Worm (Caenorhabditis elegans) whole organism, L2 larva: ENCODE data around the gene C04B4.5.

Experiments
- C34F6.9 ChIP-seq: fragments of 150-350 bp; optimal IDR thresholded peaks from 2 replicates; lab custom pipeline; 2014; ENCODE audit warnings: missing biosample characterization, missing genetic modification characterization
- R02D3.7 ChIP-seq: fragments of 150-350 bp; optimal IDR thresholded peaks from 2 replicates; lab custom pipeline; 2014; ENCODE audit warnings: missing biosample characterization, missing genetic modification characterization
- Y55F3AM.14 ChIP-seq: fragments of 200-800 bp; sonication (Bioruptor generic); optimal IDR thresholded peaks from 2 replicates; lab custom pipeline; 2018; ENCODE audit warnings: mild to moderate bottlenecking, missing genetic modification characterization, missing compliant biosample characterization
- ZK546.5 ChIP-seq: sonication (generic microtip); optimal IDR thresholded peaks from 2 replicates; lab custom pipeline; 2017; ENCODE audit warnings: missing biosample characterization, missing genetic modification characterization
- aly-2 ChIP-seq: fragments of 150-350 bp; optimal IDR thresholded peaks from 2 replicates; lab custom pipeline; 2014; ENCODE audit warnings: missing biosample characterization, missing genetic modification characterization
- ama-1 ChIP-seq: fragments of 150-350 bp; optimal IDR thresholded peaks from 2 replicates; lab custom pipeline; 2018; ENCODE audit warnings: inconsistent platforms
- blmp-1 ChIP-seq: sonication (generic microtip); optimal IDR thresholded peaks from 2 replicates; lab custom pipeline; 2017; ENCODE audit warnings: missing genetic modification characterization, mild to moderate bottlenecking, missing compliant biosample characterization, antibody characterized with exemption, moderate library complexity; ENCODE audit not compliant: insufficient read depth
- ceh-16 ChIP-seq: fragments of 150-350 bp; optimal IDR thresholded peaks from 2 replicates; lab custom pipeline; 2014; ENCODE audit warnings: missing biosample characterization, missing genetic modification characterization
- ceh-82 ChIP-seq: fragments of 150-350 bp; optimal IDR thresholded peaks from 2 replicates; lab custom pipeline; 2014; ENCODE audit warnings: missing biosample characterization, missing genetic modification characterization
- crh-2 ChIP-seq: sonication (generic microtip); optimal IDR thresholded peaks from 2 replicates; lab custom pipeline; 2017; ENCODE audit warnings: missing biosample characterization, missing genetic modification characterization
- dmd-4 ChIP-seq: sonication (generic microtip); optimal IDR thresholded peaks from 2 replicates; lab custom pipeline; 2017; ENCODE audit warnings: missing biosample characterization, missing genetic modification characterization
- egl-27 ChIP-seq: sonication (generic microtip); optimal IDR thresholded peaks from 3 replicates; lab custom pipeline; 2017; ENCODE audit warnings: missing biosample characterization, missing genetic modification reagents, missing genetic modification characterization
- elt-3 ChIP-seq: sonication (generic microtip); optimal IDR thresholded peaks from 2 replicates; lab custom pipeline; 2017; ENCODE audit warnings: missing biosample characterization, missing genetic modification characterization
- gmeb-1 ChIP-seq: fragments of 150-350 bp; optimal IDR thresholded peaks from 2 replicates; lab custom pipeline; 2014; ENCODE audit warnings: missing biosample characterization, missing genetic modification characterization
- lin-11 ChIP-seq: fragments of 150-350 bp; sonication (generic microtip); optimal IDR thresholded peaks from 2 replicates; lab custom pipeline; 2014; ENCODE audit warnings: missing biosample characterization, missing genetic modification characterization, inconsistent platforms, mixed read lengths
- lin-13 ChIP-seq: fragments of 150-350 bp; optimal IDR thresholded peaks from 2 replicates; lab custom pipeline; 2014; ENCODE audit warnings: missing biosample characterization, missing genetic modification reagents, missing genetic modification characterization
- lsy-2 ChIP-seq, 2 experiments: fragments of 150-350 bp in 1 of 2; sonication (generic microtip) in 1 of 2; optimal IDR thresholded peaks; 2 replicates each; lab custom pipeline; 2014 to 2017; ENCODE audit warnings: missing biosample characterization in 2 of 2, missing genetic modification characterization in 2 of 2
- mbf-1 ChIP-seq: sonication (generic microtip); optimal IDR thresholded peaks from 2 replicates; lab custom pipeline; 2017; ENCODE audit warnings: missing biosample characterization, missing genetic modification characterization
- mdl-1 ChIP-seq, 2 experiments: fragments of 150-350 bp in 1 of 2; sonication (generic microtip) in 1 of 2; optimal IDR thresholded peaks; 2 replicates each; lab custom pipeline; 2017; ENCODE audit warnings: missing biosample characterization in 2 of 2, missing genetic modification characterization in 2 of 2
- nhr-10 ChIP-seq: sonication (generic microtip); optimal IDR thresholded peaks from 2 replicates; lab custom pipeline; 2017; ENCODE audit warnings: missing biosample characterization, missing genetic modification characterization
- nhr-11 ChIP-seq: fragments of 150-350 bp; optimal IDR thresholded peaks from 2 replicates; lab custom pipeline; 2014; ENCODE audit warnings: missing biosample characterization, missing genetic modification characterization
- nhr-12 ChIP-seq: fragments of 150-350 bp; optimal IDR thresholded peaks from 2 replicates; lab custom pipeline; 2014; ENCODE audit warnings: missing biosample characterization, missing genetic modification characterization
- nhr-129 ChIP-seq: fragments of 150-350 bp; optimal IDR thresholded peaks from 2 replicates; lab custom pipeline; 2014; ENCODE audit warnings: missing biosample characterization, missing genetic modification characterization
- nhr-23 ChIP-seq: fragments of 150-350 bp; optimal IDR thresholded peaks from 2 replicates; lab custom pipeline; 2014; ENCODE audit warnings: missing biosample characterization, missing genetic modification reagents, missing genetic modification characterization
- nhr-237 ChIP-seq: fragments of 150-350 bp; optimal IDR thresholded peaks from 2 replicates; lab custom pipeline; 2014; ENCODE audit warnings: missing biosample characterization, missing genetic modification characterization
- sem-4 ChIP-seq: fragments of 150-350 bp; optimal IDR thresholded peaks from 2 replicates; lab custom pipeline; 2014; ENCODE audit warnings: missing biosample characterization, missing genetic modification reagents, missing genetic modification characterization
- skn-1 ChIP-seq: sonication (generic microtip); optimal IDR thresholded peaks from 2 replicates; lab custom pipeline; 2017; ENCODE audit warnings: missing biosample characterization, missing genetic modification characterization
- sma-3 ChIP-seq: sonication (generic microtip); optimal IDR thresholded peaks from 2 replicates; lab custom pipeline; 2016; ENCODE audit warnings: missing genetic modification reagents, missing genetic modification characterization, missing compliant biosample characterization
- sma-9 ChIP-seq, 2 experiments: fragments of 150-350 bp in 1 of 2; sonication (generic microtip) in 1 of 2; optimal IDR thresholded peaks; 2 replicates each; lab custom pipeline; 2014 to 2016; ENCODE audit warnings: missing genetic modification characterization in 2 of 2, mild to moderate bottlenecking in 1 of 2, missing biosample characterization in 1 of 2, missing compliant biosample characterization in 1 of 2, missing genetic modification reagents in 1 of 2, moderate library complexity in 1 of 2
- snpc-4 ChIP-seq: fragments of 150-350 bp; optimal IDR thresholded peaks from 2 replicates; lab custom pipeline; 2014; ENCODE audit warnings: missing biosample characterization, missing genetic modification characterization
- unc-55 ChIP-seq: fragments of 150-350 bp; sonication (generic microtip); optimal IDR thresholded peaks from 3 replicates; lab custom pipeline; 2014; ENCODE audit warnings: missing biosample characterization, missing genetic modification reagents, missing genetic modification characterization
- unc-62 ChIP-seq: fragments of 150-350 bp; optimal IDR thresholded peaks from 2 replicates; lab custom pipeline; 2014; ENCODE audit warnings: missing biosample characterization, missing genetic modification reagents, missing genetic modification characterization
- zag-1 ChIP-seq: fragments of 150-350 bp; optimal IDR thresholded peaks from 2 replicates; lab custom pipeline; 2014; ENCODE audit warnings: missing biosample characterization, missing genetic modification characterization
- ztf-1 ChIP-seq: fragments of 200-800 bp; sonication (Bioruptor generic); conservative IDR thresholded peaks from 2 replicates; pipeline ENCODE4 v1.3.6; 2022; ENCODE audit warnings: missing genetic modification characterization, missing compliant biosample characterization
- ztf-11 ChIP-seq: sonication (generic microtip); optimal IDR thresholded peaks from 2 replicates; lab custom pipeline; 2017; ENCODE audit warnings: missing biosample characterization, missing genetic modification characterization
- ztf-4 ChIP-seq: fragments of 150-350 bp; optimal IDR thresholded peaks from 2 replicates; lab custom pipeline; 2014; ENCODE audit warnings: missing biosample characterization, missing genetic modification characterization

The C04B4.5 gene

ce11 chrX:12288254-12288653 lies at the start of gene C04B4.5:
Gene C04B4.5, minus strand, starts transcription at chrX:12288354.
- no peak for TF ChIP-seq zag-1 (tag; lab: Kevin White, UChicago)
- TF ChIP-seq elt-3: no peak
- TF ChIP-seq unc-55 (GFP tag; lab: Kevin White, UChicago): no peak
- TF ChIP-seq R02D3.7 (tag; lab: Kevin White, UChicago): no peak
- no peak for TF ChIP-seq mbf-1 (tag; lab: Kevin White, UChicago)
- TF ChIP-seq egl-27 (tag; lab: Kevin White, UChicago): no peak
- TF ChIP-seq mdl-1 (tag; optimal IDR thresholded peaks at IDR 0.05; lab: Kevin White, UChicago): no peak
- TF ChIP-seq ztf-1 (GFP tag; lab: Robert Waterston, UW): no peak
- no peak for TF ChIP-seq nhr-237 (tag; lab: Kevin White, UChicago)
- no peak for TF ChIP-seq nhr-11
- no peak for TF ChIP-seq unc-62 (GFP tag; lab: Kevin White, UChicago)
- TF ChIP-seq ceh-16 (tag; lab: Kevin White, UChicago): no peak
- no peak for TF ChIP-seq aly-2
- TF ChIP-seq crh-2 (tag; lab: Kevin White, UChicago): no peak
- no peak for TF ChIP-seq nhr-23 (tag; lab: Kevin White, UChicago)
- TF ChIP-seq gmeb-1 (tag; lab: Kevin White, UChicago): no peak
- no peak for TF ChIP-seq skn-1 (tag; lab: Kevin White, UChicago)
- TF ChIP-seq lsy-2 (tag; optimal IDR thresholded peaks at IDR 0.05; lab: Kevin White, UChicago): no peak
- no peak for TF ChIP-seq sma-9 (GFP tag; optimal IDR thresholded peaks at IDR 0.05; lab: Kevin White, UChicago)
- no peak for TF ChIP-seq sma-9 (tag; optimal IDR thresholded peaks at IDR 0.05; lab: Kevin White, UChicago)
- no peak for TF ChIP-seq lin-11 (tag; lab: Kevin White, UChicago)
- TF ChIP-seq, all 48 proteins: peak for 0

- TF ChIP-seq mdl-1 (tag; optimal IDR thresholded peaks at IDR 0.05; lab: Kevin White, UChicago) (no peak), gmeb-1 (tag; lab: Kevin White, UChicago) (no peak), crh-2 (tag; lab: Kevin White, UChicago) (no peak), zag-1 (tag; lab: Kevin White, UChicago) (no peak), nhr-12 (tag; lab: Kevin White, UChicago) (no peak), ceh-16 (tag; lab: Kevin White, UChicago) (no peak), sem-4 (tag; lab: Kevin White, UChicago) (no peak), ztf-11 (tag; lab: Kevin White, UChicago) (no peak), blmp-1 (no peak), dmd-4 (tag; lab: Kevin White, UChicago) (no peak)
Measured at ce11 chrX:12335808-12336207, 47.7 kb upstream of the C04B4.5 start, which contains the start of gene srd-48. Gene srd-48, plus strand, starts transcription at chrX:12336108.

- TF ChIP-seq ceh-82 (tag; lab: Kevin White, UChicago): no peak
- no peak for TF ChIP-seq ztf-4 (tag; lab: Kevin White, UChicago)
- TF ChIP-seq Y55F3AM.14: no peak
- no peak for TF ChIP-seq nhr-11
- TF ChIP-seq unc-55 (GFP tag; lab: Kevin White, UChicago): no peak
- no peak for TF ChIP-seq sma-3 (GFP tag; lab: Kevin White, UChicago)
- TF ChIP-seq blmp-1: no peak
- no peak for TF ChIP-seq ama-1 (lab: Kevin White, UChicago)
- no peak for TF ChIP-seq nhr-129 (tag; lab: Kevin White, UChicago)
- no peak for TF ChIP-seq egl-27 (tag; lab: Kevin White, UChicago)
- no peak for TF ChIP-seq nhr-10 (tag; lab: Kevin White, UChicago)
- TF ChIP-seq lin-13 (GFP tag; lab: Kevin White, UChicago): no peak
- no peak for TF ChIP-seq snpc-4
Measured at ce11 chrX:12333479-12333878, 45.3 kb upstream of the C04B4.5 start, which contains the start of gene srd-47. Gene srd-47, plus strand, starts transcription at chrX:12333642.

ce11 chrX:12331795-12332194 lies 43.6 kb upstream of the C04B4.5 start, which contains the start of gene srd-46:
Gene srd-46, plus strand, starts transcription at chrX:12332095.
- TF ChIP-seq mbf-1 (tag; lab: Kevin White, UChicago): no peak
- no peak for TF ChIP-seq mdl-1 (tag; optimal IDR thresholded peaks at IDR 0.05; lab: Kevin White, UChicago)
- TF ChIP-seq C34F6.9 (tag; lab: Kevin White, UChicago): no peak
- no peak for TF ChIP-seq crh-2 (tag; lab: Kevin White, UChicago)
- TF ChIP-seq elt-3: no peak
- no peak for TF ChIP-seq nhr-10 (tag; lab: Kevin White, UChicago)
- no peak for TF ChIP-seq dmd-4 (tag; lab: Kevin White, UChicago)
- no peak for TF ChIP-seq ZK546.5 (tag; lab: Kevin White, UChicago)
- no peak for TF ChIP-seq sem-4 (tag; lab: Kevin White, UChicago)
- no peak for TF ChIP-seq R02D3.7 (tag; lab: Kevin White, UChicago)
